Fruit fly (Drosophila melanogaster): ENCODE results near the gene CG10853.

Gene CG10853

DNA sequence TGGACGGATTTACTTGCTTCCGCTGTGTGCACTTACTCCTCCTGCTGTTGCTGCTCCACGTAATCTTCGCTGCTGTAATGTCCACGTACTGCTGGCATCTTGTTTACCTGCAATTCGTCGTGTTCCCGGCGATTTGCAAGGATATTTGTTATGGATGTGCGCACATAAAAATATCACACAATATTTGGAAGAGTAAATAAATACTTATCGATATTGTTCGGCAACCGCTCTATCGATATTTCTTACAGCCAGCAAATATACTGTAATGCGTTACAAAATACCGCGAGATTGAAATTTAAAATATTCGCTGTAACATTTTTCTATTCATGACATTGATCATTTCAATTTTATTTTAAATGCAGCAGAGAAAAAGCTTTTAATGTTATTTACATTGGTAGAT is 9.9 kb upstream of the CG10853 start, which contains the start of gene CG10866 (continued):
- TF ChIP-seq stwl (tag; optimal IDR thresholded peaks at IDR 0.05) (peak; percentile 87), Med (GFP tag) (peak; percentile 31), Jarid2 (GFP tag; optimal IDR thresholded peaks at IDR 0.05) (no peak), CG10979 (tag; optimal IDR thresholded peaks at IDR 0.05) (no peak), phol (tag; optimal IDR thresholded peaks at IDR 0.05) (peak; percentile 8), hbn (GFP tag; IDR thresholded peaks at IDR 0.05; ENCODE audit: partially characterized antibody) (peak; percentile 79), aop (GFP tag; IDR thresholded peaks at IDR 0.05) (no peak), row (GFP tag; IDR thresholded peaks at IDR 0.05) (peak; percentile 19; the same call in 1 of the 3 replicates), HLH4C (GFP tag; IDR thresholded peaks at IDR 0.05; ENCODE audit: partially characterized antibody) (peak; percentile 84), CG34376 (GFP tag; optimal IDR thresholded peaks at IDR 0.05) (no peak), CG34224 (GFP tag; IDR thresholded peaks at IDR 0.05; ENCODE audit: partially characterized antibody) (peak; percentile 86), CG9727 (GFP tag; optimal IDR thresholded peaks at IDR 0.05) (no peak), gro (GFP tag; optimal IDR thresholded peaks at IDR 0.05) (peak; percentile 14), inv (GFP tag; IDR thresholded peaks at IDR 0.05; ENCODE audit: partially characterized antibody) (peak; percentile 78), hb (GFP tag; IDR thresholded peaks at IDR 0.05; ENCODE audit: partially characterized antibody) (peak; percentile 67; the same call in 2 of the 3 replicates), en (GFP tag; optimal IDR thresholded peaks at IDR 0.05) (no peak), CG3407 (GFP tag; optimal IDR thresholded peaks at IDR 0.05) (no peak), Pdp1 (GFP tag; optimal IDR thresholded peaks at IDR 0.05) (peak in 1 of 2 experiments; percentile 51), Stat92E (GFP tag; optimal IDR thresholded peaks at IDR 0.05) (no peak), Doc3 (GFP tag; IDR thresholded peaks at IDR 0.05; ENCODE audit: partially characterized antibody) (peak; percentile 86), gfzf (GFP tag; optimal IDR thresholded peaks at IDR 0.05) (peak; percentile 46), trh (GFP tag; optimal IDR thresholded peaks at IDR 0.05) (no peak), chif (GFP tag; optimal IDR thresholded peaks at IDR 0.05) (no peak)

DNA sequence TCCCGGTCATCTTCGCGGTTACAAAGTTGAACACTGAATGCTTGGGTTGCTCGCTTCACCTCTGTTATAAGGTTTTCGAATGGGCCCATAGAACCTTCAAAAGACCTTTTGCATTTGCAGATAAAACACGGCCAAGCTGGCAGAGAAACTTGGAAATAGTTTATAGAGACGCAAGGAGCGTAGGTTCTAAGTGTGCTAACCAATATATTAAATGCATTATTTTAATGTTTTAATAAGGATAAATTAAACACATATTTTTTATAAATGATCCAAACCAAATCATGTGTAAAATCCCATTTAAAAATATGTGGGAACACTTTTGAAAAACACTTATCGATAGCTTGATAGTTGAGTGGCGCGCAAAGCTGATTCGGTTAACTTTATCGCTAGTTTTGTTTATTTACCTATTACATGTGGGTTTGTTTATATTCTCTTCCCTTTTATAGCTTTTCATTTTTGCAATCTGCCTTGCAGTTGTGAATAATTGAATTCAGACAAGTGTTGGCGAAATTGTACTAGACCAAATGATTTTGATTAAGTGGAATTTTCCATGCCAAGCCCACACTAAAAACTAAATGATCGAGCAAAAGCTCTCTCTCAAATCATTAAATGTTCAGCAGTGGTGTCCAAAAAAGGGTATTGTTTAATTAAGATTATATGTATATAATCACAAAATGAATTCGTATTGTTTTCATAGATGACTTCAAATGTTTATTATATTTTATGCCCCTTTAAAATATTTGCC is 7.4 kb upstream of the CG10853 start, which contains the start of gene CG12766:
Gene CG12766 (minus strand): TSS at position 51 of the 745 bp plus-strand sequence.
- TF ChIP-seq crol (GFP tag; IDR thresholded peaks at IDR 0.05) (no peak), MBD-R2 (GFP tag; IDR thresholded peaks at IDR 0.05) (peak; percentile 23; the same call in 1 of the 2 replicates), CG9932 (GFP tag; IDR thresholded peaks at IDR 0.05) (peak; percentile 38; the same call in 1 of the 2 replicates), hkb (optimal IDR thresholded peaks at IDR 0.05) (no peak), hkb (GFP tag; IDR thresholded peaks at IDR 0.05) (peak; percentile 46), amos (GFP tag; IDR thresholded peaks at IDR 0.05; ENCODE audit: partially characterized antibody) (peak; percentile 47; the same call in 1 of the 2 replicates), Med (GFP tag) (peak; percentile 22), ase (GFP tag; IDR thresholded peaks at IDR 0.05) (no peak), CG7839 (tag; optimal IDR thresholded peaks at IDR 0.05) (peak; percentile 30), PHDP (tag; optimal IDR thresholded peaks at IDR 0.05) (peak; percentile 22), tna (GFP tag; IDR thresholded peaks at IDR 0.05; ENCODE audit: partially characterized antibody) (peak; percentile 71), CG13296 (GFP tag; optimal IDR thresholded peaks at IDR 0.05) (peak; percentile 5), BEAF-32 (GFP tag; optimal IDR thresholded peaks at IDR 0.05) (peak; percentile 4), NFAT (GFP tag; IDR thresholded peaks at IDR 0.05) (peak; percentile 69), CG7963 (GFP tag; IDR thresholded peaks at IDR 0.05; ENCODE audit: partially characterized antibody) (peak; percentile 55; the same call in 1 of the 3 replicates), sug (tag; optimal IDR thresholded peaks at IDR 0.05) (peak; percentile 28), CG14860 (GFP tag; IDR thresholded peaks at IDR 0.05; ENCODE audit: partially characterized antibody) (0 out of 3 replicates have a peak, but pooled peaks have one; percentile 35), ssp (GFP tag; IDR thresholded peaks at IDR 0.05) (no peak), sens (GFP tag) (peak; percentile 75), run (tag; optimal IDR thresholded peaks at IDR 0.05) (no peak), pzg (GFP tag; optimal IDR thresholded peaks at IDR 0.05) (peak; percentile 7), dimm (GFP tag; IDR thresholded peaks at IDR 0.05) (no peak), HmgZ (tag; optimal IDR thresholded peaks at IDR 0.05) (peak; percentile 15), hb (GFP tag; IDR thresholded peaks at IDR 0.05; ENCODE audit: partially characterized antibody) (peak; percentile 55; the same call in 1 of the 3 replicates), Hr51 (GFP tag; optimal IDR thresholded peaks at IDR 0.05) (peak in 1 of 2 experiments; percentile 0), Opbp (GFP tag; IDR thresholded peaks at IDR 0.05; ENCODE audit: partially characterized antibody) (peak; percentile 34; the same call in 1 of the 3 replicates)
